Fruit fly (Drosophila melanogaster) whole organism, prepupa: Measurements from ENCODE around the gene sip2.

Experiments used
- Blimp-1 ChIP-seq: fragments of 200-800 bp; sonication (Bioruptor generic); optimal IDR thresholded peaks from 3 replicates; lab custom pipeline; 2017; ENCODE audit warnings: missing biosample characterization, missing genetic modification characterization, mild to moderate bottlenecking, moderate library complexity, missing genetic modification reagents
- CG11294 ChIP-seq: fragments of 200-800 bp; sonication (Bioruptor generic); IDR thresholded peaks from 2 replicates; pipeline ENCODE4 v1.3.6; 2022; ENCODE audit warnings: missing biosample characterization, missing genetic modification characterization
- CG11762 ChIP-seq: fragments of 200-800 bp; sonication (Bioruptor generic); optimal IDR thresholded peaks from 3 replicates; lab custom pipeline; 2016; ENCODE audit warnings: missing biosample characterization, missing genetic modification characterization; ENCODE audit not compliant: insufficient read depth
- CG11902 ChIP-seq: fragments of 200-800 bp; sonication (Bioruptor generic); optimal IDR thresholded peaks from 3 replicates; lab custom pipeline; 2016; ENCODE audit warnings: missing biosample characterization, missing genetic modification characterization
- CG16779 ChIP-seq: fragments of 200-800 bp; sonication (Bioruptor generic); optimal IDR thresholded peaks from 3 replicates; lab custom pipeline; 2017; ENCODE audit warnings: missing biosample characterization, mild to moderate bottlenecking, missing genetic modification characterization
- CG31627 ChIP-seq: fragments of 200-800 bp; sonication (Bioruptor generic); optimal IDR thresholded peaks from 3 replicates; lab custom pipeline; 2016; ENCODE audit warnings: missing biosample characterization, missing genetic modification characterization
- CG32006 ChIP-seq: fragments of 200-800 bp; sonication (Bioruptor generic); optimal IDR thresholded peaks from 3 replicates; lab custom pipeline; 2017; ENCODE audit warnings: missing biosample characterization, mild to moderate bottlenecking, missing genetic modification characterization
- CG34406 ChIP-seq: fragments of 200-800 bp; sonication (Bioruptor generic); optimal IDR thresholded peaks from 3 replicates; lab custom pipeline; 2016; ENCODE audit warnings: missing biosample characterization, missing genetic modification characterization
- CG3919 ChIP-seq: fragments of 200-800 bp; sonication (Bioruptor generic); optimal IDR thresholded peaks from 3 replicates; lab custom pipeline; 2016; ENCODE audit warnings: missing biosample characterization, missing genetic modification characterization
- CG4318 ChIP-seq: fragments of 200-800 bp; sonication (Bioruptor generic); optimal IDR thresholded peaks from 3 replicates; lab custom pipeline; 2017; ENCODE audit warnings: missing biosample characterization, mild to moderate bottlenecking, missing genetic modification characterization
- CG6163 ChIP-seq: fragments of 200-800 bp; sonication (Bioruptor generic); IDR thresholded peaks from 3 replicates; pipeline ENCODE4 v1.3.6; 2022; ENCODE audit warnings: missing biosample characterization, missing genetic modification characterization
- CG6276 ChIP-seq: fragments of 200-800 bp; sonication (Bioruptor generic); optimal IDR thresholded peaks from 2 replicates; lab custom pipeline; 2017; ENCODE audit warnings: missing biosample characterization, mild to moderate bottlenecking, missing genetic modification characterization
- CG6792 ChIP-seq: fragments of 200-800 bp; sonication (Bioruptor generic); optimal IDR thresholded peaks from 3 replicates; lab custom pipeline; 2016; ENCODE audit warnings: missing biosample characterization, missing genetic modification characterization
- CG6808 ChIP-seq: fragments of 200-800 bp; sonication (Bioruptor generic); optimal IDR thresholded peaks from 3 replicates; lab custom pipeline; 2017; ENCODE audit warnings: missing biosample characterization, missing genetic modification characterization, mild to moderate bottlenecking, moderate library complexity, missing genetic modification reagents
- CG6854 ChIP-seq: fragments of 200-800 bp; sonication (Bioruptor generic); optimal IDR thresholded peaks from 2 replicates; lab custom pipeline; 2017; ENCODE audit warnings: missing biosample characterization, mild to moderate bottlenecking, missing genetic modification characterization
- CG7368 ChIP-seq: fragments of 200-800 bp; sonication (Bioruptor generic); optimal IDR thresholded peaks from 3 replicates; lab custom pipeline; 2016; ENCODE audit warnings: missing biosample characterization, missing genetic modification characterization
- CG8119 ChIP-seq: fragments of 200-800 bp; sonication (Bioruptor generic); IDR thresholded peaks from 3 replicates; pipeline ENCODE4 v1.3.6; 2022; ENCODE audit warnings: missing biosample characterization, missing genetic modification characterization
- CG8319 ChIP-seq: fragments of 200-800 bp; sonication (Bioruptor generic); optimal IDR thresholded peaks from 3 replicates; lab custom pipeline; 2016; ENCODE audit warnings: missing biosample characterization, missing genetic modification characterization
- CG8632 ChIP-seq: fragments of 200-800 bp; sonication (Bioruptor generic); optimal IDR thresholded peaks from 3 replicates; lab custom pipeline; 2016; ENCODE audit warnings: missing biosample characterization, missing genetic modification characterization
- Eip75B ChIP-seq: fragments of 200-800 bp; sonication (Bioruptor generic); optimal IDR thresholded peaks from 3 replicates; lab custom pipeline; 2016; ENCODE audit warnings: missing biosample characterization, missing genetic modification characterization
- Eip78C ChIP-seq: fragments of 200-800 bp; sonication (Bioruptor generic); peaks from one replicate; lab custom pipeline; 2016; ENCODE audit warnings: missing biosample characterization, missing genetic modification characterization
- Eip93F ChIP-seq: fragments of 200-800 bp; sonication (Bioruptor generic); optimal IDR thresholded peaks from 2 replicates; lab custom pipeline; 2016; ENCODE audit warnings: missing biosample characterization, mild to moderate bottlenecking, missing genetic modification characterization
- Ets96B ChIP-seq: fragments of 200-800 bp; optimal IDR thresholded peaks from 2 replicates; lab custom pipeline; 2019; ENCODE audit warnings: missing biosample characterization, mild to moderate bottlenecking, missing genetic modification characterization, moderate library complexity
- Gug ChIP-seq: fragments of 200-800 bp; sonication (Bioruptor generic); IDR thresholded peaks from 2 replicates; pipeline ENCODE4 v1.3.6; 2022; ENCODE audit warnings: missing biosample characterization, missing genetic modification characterization
- Hr39 ChIP-seq: fragments of 200-800 bp; sonication (Bioruptor generic); optimal IDR thresholded peaks from 2 replicates; lab custom pipeline; 2016; ENCODE audit warnings: missing biosample characterization, missing genetic modification characterization
- Hr4 ChIP-seq: fragments of 200-800 bp; sonication (Bioruptor generic); optimal IDR thresholded peaks from 3 replicates; lab custom pipeline; 2016; ENCODE audit warnings: missing biosample characterization, missing genetic modification characterization
- Lpt ChIP-seq: fragments of 200-800 bp; sonication (Bioruptor generic); optimal IDR thresholded peaks from 3 replicates; lab custom pipeline; 2016; ENCODE audit warnings: missing biosample characterization, missing genetic modification characterization
- Met ChIP-seq: fragments of 200-800 bp; sonication (Bioruptor generic); optimal IDR thresholded peaks from 3 replicates; lab custom pipeline; 2016; ENCODE audit warnings: missing biosample characterization, missing genetic modification characterization
- OdsH ChIP-seq: fragments of 200-800 bp; sonication (Bioruptor generic); optimal IDR thresholded peaks from 3 replicates; lab custom pipeline; 2016; ENCODE audit warnings: missing biosample characterization, missing genetic modification characterization
- Smox ChIP-seq: fragments of 200-800 bp; sonication (Bioruptor generic); optimal IDR thresholded peaks from 3 replicates; lab custom pipeline; 2016; ENCODE audit warnings: missing biosample characterization, missing genetic modification characterization
- Sox102F ChIP-seq: fragments of 200-800 bp; sonication (Bioruptor generic); optimal IDR thresholded peaks from 2 replicates; lab custom pipeline; 2016; ENCODE audit warnings: missing biosample characterization, mild to moderate bottlenecking, missing genetic modification characterization
- Sox14 ChIP-seq: fragments of 200-800 bp; sonication (Bioruptor generic); optimal IDR thresholded peaks from 3 replicates; lab custom pipeline; 2016; ENCODE audit warnings: missing biosample characterization, missing genetic modification characterization
- achi ChIP-seq: fragments of 200-800 bp; sonication (Bioruptor generic); optimal IDR thresholded peaks from 3 replicates; lab custom pipeline; 2016; ENCODE audit warnings: missing biosample characterization, missing genetic modification characterization
- acj6 ChIP-seq: fragments of 200-800 bp; sonication (Bioruptor generic); optimal IDR thresholded peaks from 3 replicates; lab custom pipeline; 2016; ENCODE audit warnings: missing biosample characterization, missing genetic modification characterization
- dsx ChIP-seq: fragments of 200-800 bp; optimal IDR thresholded peaks from 3 replicates; lab custom pipeline; 2019; ENCODE audit warnings: missing biosample characterization, mild to moderate bottlenecking, missing genetic modification characterization, moderate library complexity; ENCODE audit not compliant: poor library complexity, severe bottlenecking
- eg ChIP-seq: fragments of 200-800 bp; sonication (Bioruptor generic); IDR thresholded peaks from 3 replicates; pipeline ENCODE4 v1.3.6; 2022; ENCODE audit warnings: missing biosample characterization, missing genetic modification characterization
- fd59A ChIP-seq: fragments of 200-800 bp; sonication (Bioruptor generic); optimal IDR thresholded peaks from 2 replicates; lab custom pipeline; 2017; ENCODE audit warnings: missing biosample characterization, mild to moderate bottlenecking, missing genetic modification characterization, missing genetic modification reagents
- lz ChIP-seq: fragments of 200-800 bp; sonication (Bioruptor generic); optimal IDR thresholded peaks from 3 replicates; lab custom pipeline; 2016; ENCODE audit warnings: missing biosample characterization, missing genetic modification characterization
- pdm3 ChIP-seq: fragments of 200-800 bp; sonication (Bioruptor generic); optimal IDR thresholded peaks from 3 replicates; lab custom pipeline; 2016; ENCODE audit warnings: missing biosample characterization, missing genetic modification characterization
- salr ChIP-seq, 2 experiments: fragments of 200-800 bp; sonication (Bioruptor generic); optimal IDR thresholded peaks; 3 replicates each; lab custom pipeline; 2016 to 2018; ENCODE audit warnings: missing biosample characterization in 2 of 2, missing genetic modification characterization in 2 of 2, mild to moderate bottlenecking in 1 of 2
- ss ChIP-seq, 2 experiments: fragments of 200-800 bp; sonication (Bioruptor generic); optimal IDR thresholded peaks; 2 replicates in 1 of 2; 3 replicates in 1 of 2; lab custom pipeline; 2017 to 2018; ENCODE audit warnings: mild to moderate bottlenecking in 2 of 2, missing biosample characterization in 2 of 2, missing genetic modification characterization in 2 of 2, moderate library complexity in 1 of 2
- svp ChIP-seq: fragments of 200-800 bp; sonication (Bioruptor generic); peaks from one replicate; lab custom pipeline; 2016; ENCODE audit warnings: missing biosample characterization, missing genetic modification characterization
- topi ChIP-seq: fragments of 200-800 bp; sonication (Bioruptor generic); optimal IDR thresholded peaks from 3 replicates; lab custom pipeline; 2016; ENCODE audit warnings: missing biosample characterization, missing genetic modification characterization

sip2 gene

dm6 chr2L:7007564-7007963, 43.7 kb upstream of the sip2 start:
- TF ChIP-seq Lpt (GFP tag; lab: Kevin White, UChicago): no peak
- no peak for TF ChIP-seq CG32006 (GFP tag; lab: Kevin White, UChicago)
- no peak for TF ChIP-seq CG3919 (GFP tag; lab: Kevin White, UChicago)
- TF ChIP-seq CG8632 (GFP tag; lab: Kevin White, UChicago): no peak
- no peak for TF ChIP-seq OdsH (GFP tag; lab: Kevin White, UChicago)
- no peak for TF ChIP-seq CG31627 (GFP tag; lab: Kevin White, UChicago)
- no peak for TF ChIP-seq Eip93F (GFP tag; lab: Kevin White, UChicago)
- no peak for TF ChIP-seq CG4318
- TF ChIP-seq CG34406 (GFP tag; lab: Kevin White, UChicago): no peak
- TF ChIP-seq CG11294: no peak
- no peak for TF ChIP-seq dsx (GFP tag; lab: Kevin White, UChicago)

dm6 chr2L:7005489-7005888, 41.6 kb upstream of the sip2 start:
- TF ChIP-seq Eip78C (GFP tag; lab: Kevin White, UChicago): peak; percentile 21
- no peak for TF ChIP-seq CG32006 (GFP tag; lab: Kevin White, UChicago)

dm6 chr2L:7004304-7004703, 40.4 kb upstream of the sip2 start:
- peak; percentile 27 for TF ChIP-seq Blimp-1
- no peak for TF ChIP-seq Ets96B
- no peak for TF ChIP-seq ss (GFP tag; optimal IDR thresholded peaks at IDR 0.05; lab: Kevin White, UChicago)
- peak; percentile 49 for TF ChIP-seq svp (GFP tag; lab: Kevin White, UChicago)
- no peak for TF ChIP-seq Eip75B
- TF ChIP-seq CG11902: no peak
- no peak for TF ChIP-seq CG6163 (GFP tag; lab: Robert Waterston, UW)
- peak; percentile 7 for TF ChIP-seq Eip78C (GFP tag; lab: Kevin White, UChicago)
- TF ChIP-seq, all 60 proteins: peak for 3

- TF ChIP-seq CG6792 (GFP tag; lab: Kevin White, UChicago) (no peak), Hr39 (GFP tag; lab: Kevin White, UChicago) (no peak), pdm3 (GFP tag; lab: Kevin White, UChicago) (no peak), CG7368 (no peak), Sox102F (GFP tag; lab: Kevin White, UChicago) (no peak), eg (GFP tag; lab: Robert Waterston, UW) (0 out of 3 replicates have a peak, but pooled peaks have one; percentile 6)
Observed at dm6 chr2L:6998736-6999135, 34.9 kb upstream of the sip2 start.

dm6 chr2L:6991085-6991484, 27.2 kb upstream of the sip2 start:
- TF ChIP-seq CG31627 (GFP tag; lab: Kevin White, UChicago) (peak; percentile 11), acj6 (GFP tag; lab: Kevin White, UChicago) (peak; percentile 62), CG8319 (GFP tag; lab: Kevin White, UChicago) (peak; percentile 33), Eip78C (GFP tag; lab: Kevin White, UChicago) (peak; percentile 91), CG8119 (peak; percentile 75), topi (GFP tag; lab: Kevin White, UChicago) (peak; percentile 54), fd59A (GFP tag; lab: Kevin White, UChicago) (peak; percentile 54), salr (GFP tag; optimal IDR thresholded peaks at IDR 0.05; lab: Kevin White, UChicago) (peak; percentile 53 to 55), CG6276 (GFP tag; lab: Kevin White, UChicago) (peak; percentile 67), CG8632 (GFP tag; lab: Kevin White, UChicago) (peak; percentile 33), eg (GFP tag; lab: Robert Waterston, UW) (peak; percentile 83), CG32006 (GFP tag; lab: Kevin White, UChicago) (peak; percentile 76), Met (GFP tag; lab: Kevin White, UChicago) (no peak), achi (GFP tag; lab: Kevin White, UChicago) (peak; percentile 59), Hr4 (GFP tag; lab: Kevin White, UChicago) (peak; percentile 76), CG4318 (peak; percentile 44), svp (GFP tag; lab: Kevin White, UChicago) (peak; percentile 55), CG6792 (GFP tag; lab: Kevin White, UChicago) (peak; percentile 66), CG16779 (tag; lab: Kevin White, UChicago) (peak; percentile 44), Gug (GFP tag; lab: Robert Waterston, UW) (peak; percentile 63), CG6854 (GFP tag; lab: Kevin White, UChicago) (no peak), lz (GFP tag; lab: Kevin White, UChicago) (no peak), pdm3 (GFP tag; lab: Kevin White, UChicago) (peak; percentile 65), Sox14 (GFP tag; lab: Kevin White, UChicago) (peak; percentile 67), CG6808 (GFP tag; lab: Kevin White, UChicago) (peak; percentile 65), Smox (peak; percentile 12), CG7368 (peak; percentile 50), dsx (GFP tag; lab: Kevin White, UChicago) (peak; percentile 64), CG11762 (GFP tag; lab: Kevin White, UChicago) (peak; percentile 46)
